Worm (Caenorhabditis elegans): ENCODE results near the gene C15H11.1.

DNA sequence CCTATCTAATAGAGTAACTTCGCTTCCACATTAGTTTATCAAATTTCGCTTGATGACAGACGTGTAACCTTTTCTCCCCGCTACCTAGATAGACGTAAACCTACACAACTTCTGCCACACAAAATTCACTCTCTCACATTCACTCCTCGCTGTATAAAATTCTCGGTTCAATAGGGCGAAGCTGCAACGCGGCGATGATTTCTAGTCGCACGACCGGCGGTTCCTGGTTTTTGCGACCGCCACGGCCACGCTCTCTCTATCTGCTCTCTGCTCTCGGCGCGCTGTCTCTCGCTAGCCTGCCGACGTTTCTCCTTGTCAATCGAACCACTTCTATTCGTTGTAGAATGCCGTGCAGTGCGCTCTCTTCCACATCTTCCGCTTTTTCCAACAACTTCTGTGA is 42.7 kb upstream of the C15H11.1 start:
- no peak for TF ChIP-seq ama-1 (optimal IDR thresholded peaks at IDR 0.05)
- TF ChIP-seq ets-7 (tag; optimal IDR thresholded peaks at IDR 0.05): no peak
- no peak for TF ChIP-seq tra-4 (tag; optimal IDR thresholded peaks at IDR 0.05)
- no peak for TF ChIP-seq aly-1 (tag; optimal IDR thresholded peaks at IDR 0.05)
